Worm (Caenorhabditis elegans): Measurements from ENCODE around the gene clic-1.

clic-1 gene

DNA sequence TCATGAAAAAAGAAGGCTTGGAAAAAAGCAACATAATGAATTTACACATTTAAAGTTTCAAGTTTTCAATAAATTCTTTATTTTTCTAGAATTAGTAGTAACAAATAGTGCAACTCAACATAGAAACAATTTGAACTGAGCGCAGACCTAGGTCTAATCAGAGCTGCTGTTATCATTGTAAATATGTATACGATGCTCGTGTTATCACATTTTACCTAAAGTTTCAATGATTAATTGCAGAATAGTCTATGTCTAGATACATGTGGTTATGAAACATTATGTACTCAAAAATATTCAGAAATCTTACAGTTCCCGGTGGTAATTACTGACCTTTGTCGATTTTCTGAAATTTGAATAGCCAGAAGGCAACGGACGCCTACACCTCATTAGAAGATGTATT, 21.3 kb upstream of the clic-1 start:
- no peak for TF ChIP-seq xnd-1 (tag; optimal IDR thresholded peaks at IDR 0.05)
- TF ChIP-seq nhr-179 (tag; optimal IDR thresholded peaks at IDR 0.05): no peak

DNA sequence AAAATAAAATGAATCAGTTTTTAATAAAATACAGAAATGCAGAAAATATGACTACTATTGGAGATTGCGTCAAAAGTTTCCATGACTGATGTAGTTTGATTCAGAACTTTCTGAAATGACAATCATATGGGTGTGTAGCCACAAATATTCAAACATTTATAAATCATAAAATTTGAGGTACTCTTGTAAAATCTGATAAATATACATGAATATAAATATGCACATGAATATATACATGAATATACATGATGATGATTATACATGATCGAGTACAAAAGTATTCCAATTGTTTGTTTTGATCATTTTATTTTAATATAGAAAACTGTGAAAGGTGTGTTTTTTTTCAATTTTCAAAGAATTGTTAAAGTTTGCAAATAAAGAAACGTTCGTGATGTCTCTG, 19.8 kb upstream of the clic-1 start, which contains the start of gene T05B11.4:
Gene T05B11.4 (minus strand): TSS at position 101 of the 400 bp plus-strand sequence.
- TF ChIP-seq bed-2 (GFP tag; IDR thresholded peaks at IDR 0.05) (no peak), ceh-58 (GFP tag; IDR thresholded peaks at IDR 0.05) (no peak), F37B4.10 (GFP tag; IDR thresholded peaks at IDR 0.05) (no peak), F49E8.2 (tag; optimal IDR thresholded peaks at IDR 0.05; ENCODE audit: insufficient read depth) (no peak), dpff-1 (tag; optimal IDR thresholded peaks at IDR 0.05) (no peak)

DNA sequence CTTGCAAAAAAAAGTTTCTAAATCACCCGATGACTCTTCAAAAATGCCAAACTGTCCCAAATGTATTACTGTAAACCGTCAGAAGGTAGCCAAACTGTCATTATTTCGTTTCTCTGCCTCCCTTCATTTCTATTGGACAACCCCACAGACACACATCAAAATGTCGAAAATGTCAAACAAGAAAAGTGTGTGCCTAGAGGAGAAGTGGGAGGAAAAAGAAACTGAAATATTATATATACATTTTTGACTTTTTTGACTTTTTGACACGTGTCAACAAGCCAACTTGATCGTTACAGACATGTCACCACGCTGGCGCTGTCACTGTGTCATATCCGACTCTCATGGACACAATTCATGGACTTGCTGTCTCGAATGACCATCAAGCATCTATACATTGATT, 15.0 kb upstream of the clic-1 start:
- TF ChIP-seq let-607 (tag; optimal IDR thresholded peaks at IDR 0.05) (peak; percentile 85 to 92), C17E4.6 (GFP tag; IDR thresholded peaks at IDR 0.05) (no peak), F10E7.11 (tag; optimal IDR thresholded peaks at IDR 0.05) (no peak), ceh-79 (tag; optimal IDR thresholded peaks at IDR 0.05) (no peak), F57C9.4 (tag; optimal IDR thresholded peaks at IDR 0.05) (no peak), sptf-2 (GFP tag; optimal IDR thresholded peaks at IDR 0.05) (no peak), nhr-80 (tag; optimal IDR thresholded peaks at IDR 0.05) (peak; percentile 62)

DNA sequence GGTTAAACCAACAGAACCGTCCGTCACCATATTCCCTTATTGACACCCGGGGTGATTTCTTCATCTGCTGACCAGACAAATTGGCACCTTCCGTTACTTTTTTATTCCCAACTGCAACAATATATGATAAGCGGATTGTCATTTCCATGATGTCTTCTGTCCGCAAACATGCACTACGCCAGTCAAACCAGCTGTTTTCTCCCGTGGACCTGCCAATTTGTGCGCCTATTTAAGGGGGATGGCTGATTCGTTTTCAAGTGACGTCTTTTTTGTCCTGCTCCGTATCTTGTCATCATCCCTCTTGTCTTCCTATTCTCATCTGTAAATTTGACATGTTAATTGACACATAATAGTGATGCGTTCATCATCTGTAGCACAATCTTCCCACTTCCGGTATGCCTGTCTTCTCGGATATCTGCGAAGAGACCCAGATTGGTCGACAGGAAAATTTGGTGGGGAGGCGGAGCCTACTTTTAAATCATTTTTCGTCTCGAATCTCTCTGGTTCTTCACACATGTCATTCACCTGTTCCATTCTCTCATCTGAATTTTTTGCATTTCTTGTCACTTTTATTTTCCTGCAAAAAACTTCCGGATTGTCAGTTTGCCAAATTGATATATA, 13.4 kb upstream of the clic-1 start:
- TF ChIP-seq mcd-1 (GFP tag; IDR thresholded peaks at IDR 0.05) (no peak), unc-62 (GFP tag; optimal IDR thresholded peaks at IDR 0.05) (peak; percentile 58), madf-10 (tag; optimal IDR thresholded peaks at IDR 0.05) (no peak), sptf-2 (GFP tag; optimal IDR thresholded peaks at IDR 0.05) (no peak), D2030.7 (GFP tag; IDR thresholded peaks at IDR 0.05) (no peak), Y67H2A.10 (GFP tag; conservative IDR thresholded peaks at IDR 0.05) (no peak), nhr-90 (tag; optimal IDR thresholded peaks at IDR 0.05) (peak; percentile 3), akir-1 (GFP tag; optimal IDR thresholded peaks at IDR 0.05) (no peak), cebp-1 (GFP tag; IDR thresholded peaks at IDR 0.05) (no peak), cebp-1 (tag; optimal IDR thresholded peaks at IDR 0.05) (no peak), xnd-1 (tag; optimal IDR thresholded peaks at IDR 0.05) (no peak), F52B5.7 (tag; optimal IDR thresholded peaks at IDR 0.05) (no peak), ztf-22 (GFP tag; optimal IDR thresholded peaks at IDR 0.05) (peak; percentile 67), let-607 (tag; optimal IDR thresholded peaks at IDR 0.05) (peak; percentile 90 to 94), ets-4 (GFP tag; optimal IDR thresholded peaks at IDR 0.05) (peak; percentile 79), unc-130 (GFP tag; optimal IDR thresholded peaks at IDR 0.05) (no peak), Y79H2A.3 (GFP tag; conservative IDR thresholded peaks at IDR 0.05) (no peak), Y53F4B.3 (GFP tag; IDR thresholded peaks at IDR 0.05) (no peak), nhr-80 (tag; optimal IDR thresholded peaks at IDR 0.05) (peak; percentile 92), snpc-1.3 (tag; optimal IDR thresholded peaks at IDR 0.05; ENCODE audit: insufficient read depth) (no peak), ama-1 (optimal IDR thresholded peaks at IDR 0.05) (no peak), ama-1 (GFP tag; optimal IDR thresholded peaks at IDR 0.05) (no peak), pbrm-1 (GFP tag; IDR thresholded peaks at IDR 0.05) (no peak), Y56A3A.18 (GFP tag; IDR thresholded peaks at IDR 0.05) (no peak), gei-17 (GFP tag; optimal IDR thresholded peaks at IDR 0.05) (no peak), ceh-100 (GFP tag; IDR thresholded peaks at IDR 0.05) (no peak), ekl-4 (GFP tag; IDR thresholded peaks at IDR 0.05) (no peak), B0035.1 (tag; optimal IDR thresholded peaks at IDR 0.05) (no peak), B0261.1 (tag; optimal IDR thresholded peaks at IDR 0.05) (no peak), lin-40 (tag; optimal IDR thresholded peaks at IDR 0.05) (no peak), chd-7 (tag; optimal IDR thresholded peaks at IDR 0.05) (no peak), rec-8 (tag; optimal IDR thresholded peaks at IDR 0.05) (no peak), atf-7 (tag; optimal IDR thresholded peaks at IDR 0.05) (peak; percentile 87), dpl-1 (GFP tag; optimal IDR thresholded peaks at IDR 0.05) (no peak)
